Fruit fly (Drosophila melanogaster) whole organism, embryonic: Measurements from ENCODE around the gene CG18213.

Experiments
- CG6654 ChIP-seq: fragments of 200-800 bp; sonication (Bioruptor generic); optimal IDR thresholded peaks from 2 replicates; lab custom pipeline; 2017; ENCODE audit warnings: missing biosample characterization, mild to moderate bottlenecking, missing genetic modification characterization
- CTCF ChIP-seq: fragments of 200-800 bp; sonication (Bioruptor generic); optimal IDR thresholded peaks from 2 replicates; lab custom pipeline; 2017; ENCODE audit warnings: missing biosample characterization, mild to moderate bottlenecking, missing genetic modification characterization, moderate library complexity
- Lpt ChIP-seq: fragments of >200 bp; optimal IDR thresholded peaks from 2 replicates; lab custom pipeline; 2018; ENCODE audit warnings: missing biosample characterization, missing genetic modification characterization

dm6 chr3R:16987220-16987923, 52.6 kb downstream of the CG18213 start, which contains the start of gene CG18622:
- TF ChIP-seq Lpt (GFP tag; lab: Kevin White, UChicago), result no peak
- no peak for TF ChIP-seq CTCF
- TF ChIP-seq CG6654 (GFP tag; lab: Kevin White, UChicago), result no peak
